Worm (Caenorhabditis elegans) whole organism, L4 larva: ENCODE results near the gene chil-19.

Experiments
- D1046.2 ChIP-seq: fragments of 200-800 bp; sonication (Bioruptor generic); IDR thresholded peaks from 2 replicates; pipeline ENCODE4 v1.3.6; 2022; ENCODE audit warnings: missing genetic modification characterization, missing compliant biosample characterization
- F10B5.3 ChIP-seq: sonication (generic microtip); optimal IDR thresholded peaks from 2 replicates; lab custom pipeline; 2016; ENCODE audit warnings: mild to moderate bottlenecking, missing genetic modification characterization, missing compliant biosample characterization
- Y5F2A.4 ChIP-seq: fragments of 200-800 bp; sonication (Bioruptor generic); optimal IDR thresholded peaks from 2 replicates; lab custom pipeline; 2018; ENCODE audit warnings: mild to moderate bottlenecking, missing genetic modification characterization, missing compliant biosample characterization
- Y75B8A.6 ChIP-seq: fragments of 200-800 bp; sonication (Bioruptor generic); IDR thresholded peaks from 2 replicates; pipeline ENCODE4 v1.3.6; 2022; ENCODE audit warnings: missing genetic modification reagents, missing genetic modification characterization, missing compliant biosample characterization
- ZK546.5 ChIP-seq, 2 experiments: sonication (generic microtip); optimal IDR thresholded peaks; 2 replicates each; lab custom pipeline; 2017; ENCODE audit warnings: missing biosample characterization in 2 of 2, missing genetic modification characterization in 2 of 2
- ama-1 ChIP-seq: fragments of 150-350 bp; optimal IDR thresholded peaks from 2 replicates; lab custom pipeline; 2014; ENCODE audit warnings: inconsistent platforms, mixed read lengths
- arid-1 ChIP-seq: fragments of 200-800 bp; sonication (Bioruptor generic); conservative IDR thresholded peaks from 2 replicates; pipeline ENCODE4 v1.3.6; 2022; ENCODE audit warnings: missing genetic modification reagents, missing genetic modification characterization, missing compliant biosample characterization
- attf-4 ChIP-seq: sonication (generic microtip); optimal IDR thresholded peaks from 3 replicates; lab custom pipeline; 2017; ENCODE audit warnings: missing biosample characterization, missing genetic modification characterization
- ceh-28 ChIP-seq: fragments of 150-350 bp; optimal IDR thresholded peaks from 2 replicates; lab custom pipeline; 2014; ENCODE audit warnings: missing biosample characterization, missing genetic modification reagents, missing genetic modification characterization
- ceh-44 ChIP-seq: fragments of 200-800 bp; sonication (Bioruptor generic); IDR thresholded peaks from 2 replicates; pipeline ENCODE4 v1.3.6; 2022; ENCODE audit warnings: missing genetic modification reagents, missing genetic modification characterization, missing compliant biosample characterization
- ceh-82 ChIP-seq: sonication (generic microtip); optimal IDR thresholded peaks from 2 replicates; lab custom pipeline; 2017; ENCODE audit warnings: missing biosample characterization, missing genetic modification characterization
- daf-12 ChIP-seq: fragments of 150-350 bp; optimal IDR thresholded peaks from 2 replicates; lab custom pipeline; 2014; ENCODE audit warnings: missing biosample characterization, missing genetic modification reagents, missing genetic modification characterization
- daf-16 ChIP-seq, 3 experiments: sonication (generic microtip); optimal IDR thresholded peaks; 2 replicates each; lab custom pipeline; 2016 to 2017; ENCODE audit warnings: missing genetic modification characterization in 3 of 3, missing genetic modification reagents in 3 of 3, mild to moderate bottlenecking in 2 of 3, missing compliant biosample characterization in 2 of 3, missing biosample characterization in 1 of 3, moderate library complexity in 1 of 3
- daf-19 ChIP-seq: fragments of 200-800 bp; sonication (Bioruptor generic); conservative IDR thresholded peaks from 2 replicates; pipeline ENCODE4 v1.3.6; 2022; ENCODE audit warnings: missing genetic modification characterization, missing compliant biosample characterization
- dmd-9 ChIP-seq: fragments of 200-800 bp; sonication (Bioruptor generic); IDR thresholded peaks from 2 replicates; pipeline ENCODE4 v1.3.6; 2022; ENCODE audit warnings: missing genetic modification reagents, missing genetic modification characterization, missing compliant biosample characterization
- dpl-1 ChIP-seq: fragments of 150-350 bp; optimal IDR thresholded peaks from 2 replicates; lab custom pipeline; 2014; ENCODE audit warnings: missing biosample characterization, missing genetic modification reagents, missing genetic modification characterization
- duxl-1 ChIP-seq: sonication (generic microtip); optimal IDR thresholded peaks from 2 replicates; lab custom pipeline; 2016; ENCODE audit warnings: mild to moderate bottlenecking, missing genetic modification characterization, moderate library complexity, missing compliant biosample characterization; ENCODE audit not compliant: poor library complexity
- gei-8 ChIP-seq: fragments of 200-800 bp; sonication (Bioruptor generic); optimal IDR thresholded peaks from 2 replicates; lab custom pipeline; 2018; ENCODE audit warnings: mild to moderate bottlenecking, missing genetic modification characterization, missing compliant biosample characterization
- lin-1 ChIP-seq: fragments of 200-800 bp; sonication (Bioruptor generic); IDR thresholded peaks from 2 replicates; pipeline ENCODE4 v1.3.6; 2022; ENCODE audit warnings: missing genetic modification reagents, missing genetic modification characterization, missing compliant biosample characterization
- lin-13 ChIP-seq: fragments of 150-350 bp; optimal IDR thresholded peaks from 2 replicates; lab custom pipeline; 2014; ENCODE audit warnings: missing biosample characterization, missing genetic modification reagents, missing genetic modification characterization
- lin-15B ChIP-seq: fragments of 150-350 bp; sonication (generic microtip); optimal IDR thresholded peaks from 3 replicates; lab custom pipeline; 2014; ENCODE audit warnings: missing biosample characterization, missing genetic modification characterization
- lin-38 ChIP-seq: fragments of 200-800 bp; sonication (Bioruptor generic); IDR thresholded peaks from 2 replicates; pipeline ENCODE4 v1.3.6; 2022; ENCODE audit warnings: missing genetic modification reagents, missing genetic modification characterization, missing compliant biosample characterization
- mdl-1 ChIP-seq, 2 experiments: fragments of 150-350 bp in 1 of 2; sonication (generic microtip) in 1 of 2; optimal IDR thresholded peaks; 2 replicates each; lab custom pipeline; 2014 to 2017; ENCODE audit warnings: missing biosample characterization in 2 of 2, missing genetic modification characterization in 2 of 2
- mdt-29 ChIP-seq: fragments of 200-800 bp; sonication (Bioruptor generic); IDR thresholded peaks from 2 replicates; pipeline ENCODE4 v1.3.6; 2022; ENCODE audit warnings: missing genetic modification reagents, missing genetic modification characterization, missing compliant biosample characterization
- mep-1 ChIP-seq: fragments of 150-350 bp; sonication (generic microtip); optimal IDR thresholded peaks from 3 replicates; lab custom pipeline; 2014; ENCODE audit warnings: missing biosample characterization, missing genetic modification characterization
- mes-2 ChIP-seq: sonication (generic microtip); optimal IDR thresholded peaks from 2 replicates; lab custom pipeline; 2016; ENCODE audit warnings: missing genotype, mild to moderate bottlenecking, missing genetic modification characterization, missing compliant biosample characterization; ENCODE audit not compliant: poor library complexity, severe bottlenecking
- mxl-2 ChIP-seq: fragments of 200-800 bp; sonication (Bioruptor generic); conservative IDR thresholded peaks from 2 replicates; pipeline ENCODE4 v1.3.6; 2022; ENCODE audit warnings: missing genetic modification reagents, missing genetic modification characterization, missing compliant biosample characterization
- mxl-3 ChIP-seq: fragments of 200-800 bp; sonication (Bioruptor generic); optimal IDR thresholded peaks from 2 replicates; lab custom pipeline; 2018; ENCODE audit warnings: mild to moderate bottlenecking, missing genetic modification characterization, missing compliant biosample characterization
- nhr-11 ChIP-seq: fragments of 150-350 bp; optimal IDR thresholded peaks from 2 replicates; lab custom pipeline; 2014; ENCODE audit warnings: missing biosample characterization, missing genetic modification characterization
- nhr-111 ChIP-seq: fragments of 200-800 bp; sonication (Bioruptor generic); optimal IDR thresholded peaks from 2 replicates; lab custom pipeline; 2018; ENCODE audit warnings: mild to moderate bottlenecking, missing genetic modification characterization, missing compliant biosample characterization
- nhr-237 ChIP-seq: sonication (generic microtip); optimal IDR thresholded peaks from 2 replicates; lab custom pipeline; 2017; ENCODE audit warnings: missing biosample characterization, missing genetic modification characterization
- nhr-25 ChIP-seq: sonication (generic microtip); optimal IDR thresholded peaks from 2 replicates; lab custom pipeline; 2017; ENCODE audit warnings: missing genetic modification characterization, mild to moderate bottlenecking, missing compliant biosample characterization, antibody characterized with exemption, moderate library complexity, borderline replicate concordance; ENCODE audit not compliant: insufficient read depth
- nhr-76 ChIP-seq: fragments of 150-350 bp; optimal IDR thresholded peaks from 2 replicates; lab custom pipeline; 2014; ENCODE audit warnings: missing biosample characterization, missing genetic modification characterization
- nhr-77 ChIP-seq: fragments of 150-350 bp; optimal IDR thresholded peaks from 2 replicates; lab custom pipeline; 2014; ENCODE audit warnings: missing biosample characterization, missing genetic modification characterization
- pqm-1 ChIP-seq: sonication (generic microtip); optimal IDR thresholded peaks from 2 replicates; lab custom pipeline; 2017; ENCODE audit warnings: missing biosample characterization, missing genetic modification characterization
- rbr-2 ChIP-seq: sonication (generic microtip); optimal IDR thresholded peaks from 2 replicates; lab custom pipeline; 2016; ENCODE audit warnings: missing genotype, missing genetic modification characterization, missing compliant biosample characterization
- sdz-12 ChIP-seq: fragments of 200-800 bp; sonication (Bioruptor generic); optimal IDR thresholded peaks from 2 replicates; lab custom pipeline; 2018; ENCODE audit warnings: mild to moderate bottlenecking, missing genetic modification characterization, missing compliant biosample characterization
- set-16 ChIP-seq: fragments of 200-800 bp; sonication (Bioruptor generic); IDR thresholded peaks from 2 replicates; pipeline ENCODE4 v1.3.6; 2022; ENCODE audit warnings: missing genetic modification reagents, missing genetic modification characterization, missing compliant biosample characterization
- skn-1 ChIP-seq: fragments of 150-350 bp; optimal IDR thresholded peaks from 2 replicates; lab custom pipeline; 2014; ENCODE audit warnings: missing biosample characterization, missing genetic modification characterization
- snpc-1.2 ChIP-seq: fragments of 200-800 bp; sonication (Bioruptor generic); IDR thresholded peaks from 2 replicates; pipeline ENCODE4 v1.3.6; 2022; ENCODE audit warnings: missing genetic modification reagents, missing genetic modification characterization, missing compliant biosample characterization
- snpc-4 ChIP-seq: fragments of 150-350 bp; optimal IDR thresholded peaks from 2 replicates; lab custom pipeline; 2014; ENCODE audit warnings: missing biosample characterization, missing genetic modification characterization
- spr-1 ChIP-seq: sonication (generic microtip); optimal IDR thresholded peaks from 2 replicates; lab custom pipeline; 2016; ENCODE audit warnings: mild to moderate bottlenecking, missing genetic modification characterization, missing compliant biosample characterization
- tag-97 ChIP-seq: fragments of 200-800 bp; sonication (Bioruptor generic); IDR thresholded peaks from 2 replicates; pipeline ENCODE4 v1.3.6; 2022; ENCODE audit warnings: missing genetic modification characterization, missing compliant biosample characterization
- unc-130 ChIP-seq: sonication (generic microtip); optimal IDR thresholded peaks from 2 replicates; lab custom pipeline; 2016; ENCODE audit warnings: missing genetic modification reagents, missing genetic modification characterization, missing compliant biosample characterization
- vab-7 ChIP-seq: fragments of 200-800 bp; sonication (Bioruptor generic); IDR thresholded peaks from 2 replicates; pipeline ENCODE4 v1.3.6; 2022; ENCODE audit warnings: missing genetic modification reagents, missing genetic modification characterization, missing compliant biosample characterization
- zfp-3 ChIP-seq: fragments of 200-800 bp; sonication (Bioruptor generic); conservative IDR thresholded peaks from 2 replicates; pipeline ENCODE4 v1.3.6; 2022; ENCODE audit warnings: missing genetic modification reagents, missing genetic modification characterization, missing compliant biosample characterization
- ztf-7 ChIP-seq: fragments of 150-350 bp; optimal IDR thresholded peaks from 2 replicates; lab custom pipeline; 2014; ENCODE audit warnings: missing biosample characterization, missing genetic modification characterization

Gene chil-19

ce11 chrII:9418065-9418567, 36.1 kb downstream of the chil-19 start, which contains the start of the genes M176.4 and M176.16:
TSS of gene M176.4 (plus strand) at chrII:9418365.
TSS of gene M176.16 (plus strand) at chrII:9418517.
- no peak for TF ChIP-seq dmd-9 (GFP tag; lab: Robert Waterston, UW)
- TF ChIP-seq daf-16 (GFP tag; optimal IDR thresholded peaks at IDR 0.05; lab: Kevin White, UChicago), result no peak
- TF ChIP-seq daf-16 (tag; optimal IDR thresholded peaks at IDR 0.05; lab: Kevin White, UChicago), result peak; percentile 40
- peak; percentile 30 for TF ChIP-seq pqm-1 (tag; lab: Kevin White, UChicago)
- peak; percentile 7 for TF ChIP-seq nhr-77 (tag; lab: Kevin White, UChicago)
- TF ChIP-seq snpc-1.2 (GFP tag; lab: Robert Waterston, UW), result no peak
- TF ChIP-seq mes-2 (tag; lab: Kevin White, UChicago), result peak; percentile 18

ce11 chrII:9416381-9417276, 37.6 kb downstream of the chil-19 start, which contains the start of the genes gss-1 and chch-3:
TSS of gene gss-1 (minus strand) at chrII:9416431.
TSS of gene chch-3 (plus strand) at chrII:9417013.
- TF ChIP-seq nhr-76 (tag; lab: Kevin White, UChicago) (no peak), dpl-1 (GFP tag; lab: Kevin White, UChicago) (peak; percentile 65), nhr-11 (tag; lab: Kevin White, UChicago) (peak; percentile 69), ceh-28 (tag; lab: Kevin White, UChicago) (no peak), unc-130 (GFP tag; lab: Kevin White, UChicago) (no peak), attf-4 (tag; lab: Kevin White, UChicago) (no peak), nhr-237 (tag; lab: Kevin White, UChicago) (no peak), mdl-1 (tag; optimal IDR thresholded peaks at IDR 0.05; lab: Kevin White, UChicago) (no peak), duxl-1 (tag; lab: Kevin White, UChicago) (no peak), mep-1 (tag; lab: Kevin White, UChicago) (no peak), rbr-2 (tag; lab: Kevin White, UChicago) (peak; percentile 44), lin-1 (no peak), nhr-111 (GFP tag; lab: Kevin White, UChicago) (no peak), set-16 (GFP tag; lab: Robert Waterston, UW) (no peak), Y5F2A.4 (GFP tag; lab: Kevin White, UChicago) (no peak), nhr-77 (tag; lab: Kevin White, UChicago) (peak; percentile 64), nhr-25 (tag; lab: Kevin White, UChicago) (no peak), F10B5.3 (tag; lab: Kevin White, UChicago) (no peak), D1046.2 (no peak), daf-19 (GFP tag; lab: Robert Waterston, UW) (no peak), tag-97 (GFP tag; lab: Robert Waterston, UW) (no peak), daf-12 (tag; lab: Kevin White, UChicago) (no peak), ZK546.5 (tag; optimal IDR thresholded peaks at IDR 0.05; lab: Kevin White, UChicago) (no peak), vab-7 (GFP tag; lab: Robert Waterston, UW) (no peak), spr-1 (tag; lab: Kevin White, UChicago) (no peak), Y75B8A.6 (GFP tag; lab: Robert Waterston, UW) (no peak), ama-1 (lab: Kevin White, UChicago) (no peak), mxl-2 (GFP tag; lab: Robert Waterston, UW) (no peak), mdt-29 (GFP tag; lab: Robert Waterston, UW) (no peak), ceh-44 (GFP tag; lab: Robert Waterston, UW) (no peak), ceh-82 (tag; lab: Kevin White, UChicago) (no peak), ztf-7 (tag; lab: Kevin White, UChicago) (no peak), mxl-3 (GFP tag; lab: Kevin White, UChicago) (no peak), lin-15B (no peak), arid-1 (no peak), zfp-3 (GFP tag; lab: Robert Waterston, UW) (no peak), gei-8 (GFP tag; lab: Kevin White, UChicago) (no peak), sdz-12 (no peak), skn-1 (tag; lab: Kevin White, UChicago) (no peak), lin-38 (GFP tag; lab: Robert Waterston, UW) (no peak), snpc-4 (tag; lab: Kevin White, UChicago) (no peak), lin-13 (no peak)
